Worm (Caenorhabditis elegans) whole organism, L2 larva: ENCODE data around the gene R09F10.3.

ENCODE experiments used
- C34F6.9 ChIP-seq: fragments of 150-350 bp; optimal IDR thresholded peaks from 2 replicates; lab custom pipeline; 2014; ENCODE audit warnings: missing biosample characterization, missing genetic modification characterization
- F13H6.1 ChIP-seq: sonication (generic microtip); optimal IDR thresholded peaks from 2 replicates; lab custom pipeline; 2016; ENCODE audit warnings: missing genetic modification characterization, missing compliant biosample characterization
- Y55F3AM.14 ChIP-seq: fragments of 200-800 bp; sonication (Bioruptor generic); optimal IDR thresholded peaks from 2 replicates; lab custom pipeline; 2018; ENCODE audit warnings: mild to moderate bottlenecking, missing genetic modification characterization, missing compliant biosample characterization
- ama-1 ChIP-seq: fragments of 150-350 bp; optimal IDR thresholded peaks from 2 replicates; lab custom pipeline; 2018; ENCODE audit warnings: inconsistent platforms
- blmp-1 ChIP-seq: sonication (generic microtip); optimal IDR thresholded peaks from 2 replicates; lab custom pipeline; 2017; ENCODE audit warnings: missing genetic modification characterization, mild to moderate bottlenecking, missing compliant biosample characterization, antibody characterized with exemption, moderate library complexity; ENCODE audit not compliant: insufficient read depth
- crh-2 ChIP-seq: sonication (generic microtip); optimal IDR thresholded peaks from 2 replicates; lab custom pipeline; 2017; ENCODE audit warnings: missing biosample characterization, missing genetic modification characterization
- egl-27 ChIP-seq: sonication (generic microtip); optimal IDR thresholded peaks from 3 replicates; lab custom pipeline; 2017; ENCODE audit warnings: missing biosample characterization, missing genetic modification reagents, missing genetic modification characterization
- elt-1 ChIP-seq: fragments of 150-350 bp; optimal IDR thresholded peaks from 2 replicates; lab custom pipeline; 2014; ENCODE audit warnings: missing biosample characterization, missing genetic modification characterization
- elt-3 ChIP-seq: sonication (generic microtip); optimal IDR thresholded peaks from 2 replicates; lab custom pipeline; 2017; ENCODE audit warnings: missing biosample characterization, missing genetic modification characterization
- fos-1 ChIP-seq: fragments of 150-350 bp; optimal IDR thresholded peaks from 2 replicates; lab custom pipeline; 2014; ENCODE audit warnings: missing biosample characterization, missing genetic modification characterization
- gmeb-1 ChIP-seq: fragments of 150-350 bp; optimal IDR thresholded peaks from 2 replicates; lab custom pipeline; 2014; ENCODE audit warnings: missing biosample characterization, missing genetic modification characterization
- lin-13 ChIP-seq: fragments of 150-350 bp; optimal IDR thresholded peaks from 2 replicates; lab custom pipeline; 2014; ENCODE audit warnings: missing biosample characterization, missing genetic modification reagents, missing genetic modification characterization
- lin-39 ChIP-seq: fragments of 150-350 bp; optimal IDR thresholded peaks from 2 replicates; lab custom pipeline; 2014; ENCODE audit warnings: missing biosample characterization, missing genetic modification reagents, missing genetic modification characterization
- lsy-2 ChIP-seq, 2 experiments: fragments of 150-350 bp in 1 of 2; sonication (generic microtip) in 1 of 2; optimal IDR thresholded peaks; 2 replicates each; lab custom pipeline; 2014 to 2017; ENCODE audit warnings: missing biosample characterization in 2 of 2, missing genetic modification characterization in 2 of 2
- mab-5 ChIP-seq: fragments of 150-350 bp; optimal IDR thresholded peaks from 2 replicates; lab custom pipeline; 2014; ENCODE audit warnings: missing biosample characterization, missing genetic modification characterization
- nhr-10 ChIP-seq: sonication (generic microtip); optimal IDR thresholded peaks from 2 replicates; lab custom pipeline; 2017; ENCODE audit warnings: missing biosample characterization, missing genetic modification characterization
- nhr-12 ChIP-seq: fragments of 150-350 bp; optimal IDR thresholded peaks from 2 replicates; lab custom pipeline; 2014; ENCODE audit warnings: missing biosample characterization, missing genetic modification characterization
- nhr-21 ChIP-seq: fragments of 150-350 bp; optimal IDR thresholded peaks from 2 replicates; lab custom pipeline; 2014; ENCODE audit warnings: missing biosample characterization, missing genetic modification characterization
- nhr-23 ChIP-seq: fragments of 150-350 bp; optimal IDR thresholded peaks from 2 replicates; lab custom pipeline; 2014; ENCODE audit warnings: missing biosample characterization, missing genetic modification reagents, missing genetic modification characterization
- nhr-25 ChIP-seq: fragments of 150-350 bp; sonication (generic microtip); optimal IDR thresholded peaks from 3 replicates; lab custom pipeline; 2014; ENCODE audit warnings: missing biosample characterization, missing genetic modification characterization
- nhr-6 ChIP-seq: fragments of 150-350 bp; optimal IDR thresholded peaks from 2 replicates; lab custom pipeline; 2014; ENCODE audit warnings: missing biosample characterization, missing genetic modification characterization
- nhr-77 ChIP-seq: fragments of 150-350 bp; optimal IDR thresholded peaks from 2 replicates; lab custom pipeline; 2014; ENCODE audit warnings: missing biosample characterization, missing genetic modification characterization
- peb-1 ChIP-seq: fragments of 150-350 bp; optimal IDR thresholded peaks from 2 replicates; lab custom pipeline; 2014; ENCODE audit warnings: missing biosample characterization, missing genetic modification characterization
- skn-1 ChIP-seq: sonication (generic microtip); optimal IDR thresholded peaks from 2 replicates; lab custom pipeline; 2017; ENCODE audit warnings: missing biosample characterization, missing genetic modification characterization
- sma-3 ChIP-seq: sonication (generic microtip); optimal IDR thresholded peaks from 2 replicates; lab custom pipeline; 2016; ENCODE audit warnings: missing genetic modification reagents, missing genetic modification characterization, missing compliant biosample characterization
- unc-39 ChIP-seq: fragments of 150-350 bp; optimal IDR thresholded peaks from 2 replicates; lab custom pipeline; 2014; ENCODE audit warnings: missing biosample characterization, missing genetic modification characterization
- unc-55 ChIP-seq: fragments of 150-350 bp; sonication (generic microtip); optimal IDR thresholded peaks from 3 replicates; lab custom pipeline; 2014; ENCODE audit warnings: missing biosample characterization, missing genetic modification reagents, missing genetic modification characterization
- unc-62 ChIP-seq: fragments of 150-350 bp; optimal IDR thresholded peaks from 2 replicates; lab custom pipeline; 2014; ENCODE audit warnings: missing biosample characterization, missing genetic modification reagents, missing genetic modification characterization
- zag-1 ChIP-seq: fragments of 150-350 bp; optimal IDR thresholded peaks from 2 replicates; lab custom pipeline; 2014; ENCODE audit warnings: missing biosample characterization, missing genetic modification characterization
- ztf-1 ChIP-seq: fragments of 200-800 bp; sonication (Bioruptor generic); conservative IDR thresholded peaks from 2 replicates; pipeline ENCODE4 v1.3.6; 2022; ENCODE audit warnings: missing genetic modification characterization, missing compliant biosample characterization
- ztf-11 ChIP-seq: sonication (generic microtip); optimal IDR thresholded peaks from 2 replicates; lab custom pipeline; 2017; ENCODE audit warnings: missing biosample characterization, missing genetic modification characterization
- ztf-4 ChIP-seq: fragments of 150-350 bp; optimal IDR thresholded peaks from 2 replicates; lab custom pipeline; 2014; ENCODE audit warnings: missing biosample characterization, missing genetic modification characterization

R09F10.3 gene

ce11 chrX:8286740-8287299 is 7.6 kb upstream of the R09F10.3 start, which contains the start of gene sec-16A.2 (continued):
- peak; percentile 66 for TF ChIP-seq C34F6.9
- TF ChIP-seq ztf-4 (tag; lab: Kevin White, UChicago) = no peak
- no peak for TF ChIP-seq ama-1 (lab: Kevin White, UChicago)
- no peak for TF ChIP-seq Y55F3AM.14 (GFP tag; lab: Kevin White, UChicago)
- TF ChIP-seq F13H6.1 (tag; lab: Kevin White, UChicago) = peak; percentile 67
- TF ChIP-seq, all 48 proteins: peak for 16

DNA sequence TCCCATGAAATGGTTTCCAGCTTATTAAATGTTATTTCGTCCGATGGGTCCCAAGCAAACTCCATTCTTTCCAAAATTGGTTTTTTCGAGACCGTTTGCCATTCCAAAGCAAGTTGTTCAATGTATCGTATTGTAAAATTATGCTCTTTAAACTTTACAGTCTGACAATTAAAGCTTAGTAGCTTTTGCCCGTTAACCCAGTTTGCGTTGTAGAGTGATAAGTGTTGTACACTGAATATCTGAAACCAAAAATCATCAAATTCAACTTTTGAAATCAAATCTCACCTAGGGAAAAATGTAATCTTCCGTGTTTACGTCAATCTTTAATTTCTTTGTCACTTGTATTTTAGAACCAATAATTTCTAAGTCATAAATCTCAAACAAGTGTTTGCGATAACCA is 2.9 kb downstream of the R09F10.3 start:
- TF ChIP-seq gmeb-1 (tag; lab: Kevin White, UChicago) = no peak
- no peak for TF ChIP-seq nhr-77 (tag; lab: Kevin White, UChicago)
- no peak for TF ChIP-seq ztf-4 (tag; lab: Kevin White, UChicago)
- TF ChIP-seq nhr-10 (tag; lab: Kevin White, UChicago) = no peak
- no peak for TF ChIP-seq skn-1
- TF ChIP-seq nhr-23 (tag; lab: Kevin White, UChicago) = no peak
- TF ChIP-seq mab-5 (tag; lab: Kevin White, UChicago) = no peak
- TF ChIP-seq ztf-11 (tag; lab: Kevin White, UChicago) = no peak
- TF ChIP-seq unc-39 (tag; lab: Kevin White, UChicago) = no peak
- TF ChIP-seq unc-55 = no peak
- TF ChIP-seq egl-27 (tag; lab: Kevin White, UChicago) = no peak
- TF ChIP-seq lin-13 (GFP tag; lab: Kevin White, UChicago) = no peak
- no peak for TF ChIP-seq nhr-25 (tag; lab: Kevin White, UChicago)

- no peak for TF ChIP-seq lin-39 (tag; lab: Kevin White, UChicago)
These were observed 5.1 kb downstream of the R09F10.3 start, which contains the start of gene ced-13 for ce11 chrX:8299554-8299953. Gene ced-13 (minus strand): TSS chrX:8299654.

DNA sequence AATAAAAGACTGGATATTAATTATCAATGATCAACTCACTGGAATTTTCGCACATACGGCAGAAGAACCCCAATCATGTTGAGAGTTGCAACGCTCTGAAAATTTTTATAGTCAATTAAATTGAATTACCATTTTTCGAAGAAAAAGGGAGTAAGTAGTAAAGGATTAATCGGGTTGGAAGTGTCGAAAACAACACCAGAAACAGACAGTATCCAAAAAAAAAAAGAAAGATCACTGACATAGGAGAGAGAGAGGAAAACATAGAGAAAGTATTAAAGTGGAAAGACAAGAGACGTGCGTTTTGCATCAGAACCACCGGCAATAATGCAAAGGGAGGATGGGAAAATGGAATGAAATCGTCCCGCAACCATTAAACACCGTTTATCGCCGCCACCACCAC is 7.9 kb downstream of the R09F10.3 start, which contains the start of gene inx-5:
inx-5 (minus strand) TSS at position 101 of the 400 bp plus-strand sequence.
- no peak for TF ChIP-seq elt-3
- no peak for TF ChIP-seq mab-5 (tag; lab: Kevin White, UChicago)
- no peak for TF ChIP-seq ama-1 (lab: Kevin White, UChicago)
- TF ChIP-seq peb-1 (tag; lab: Kevin White, UChicago) = no peak
- no peak for TF ChIP-seq lin-39 (tag; lab: Kevin White, UChicago)
- TF ChIP-seq unc-55 = no peak
- TF ChIP-seq nhr-12 (tag; lab: Kevin White, UChicago) = no peak
- TF ChIP-seq C34F6.9 = no peak
- no peak for TF ChIP-seq elt-1 (tag; lab: Kevin White, UChicago)
- no peak for TF ChIP-seq crh-2 (tag; lab: Kevin White, UChicago)
- TF ChIP-seq ztf-1 (GFP tag; lab: Robert Waterston, UW) = no peak
- TF ChIP-seq nhr-21 (tag; lab: Kevin White, UChicago) = no peak
- no peak for TF ChIP-seq ztf-4 (tag; lab: Kevin White, UChicago)
- no peak for TF ChIP-seq gmeb-1 (tag; lab: Kevin White, UChicago)
- TF ChIP-seq unc-62 (GFP tag; lab: Kevin White, UChicago) = no peak
- no peak for TF ChIP-seq blmp-1
- TF ChIP-seq zag-1 (tag; lab: Kevin White, UChicago) = no peak
- TF ChIP-seq unc-39 (tag; lab: Kevin White, UChicago) = no peak
- no peak for TF ChIP-seq lsy-2 (tag; optimal IDR thresholded peaks at IDR 0.05; lab: Kevin White, UChicago)

DNA sequence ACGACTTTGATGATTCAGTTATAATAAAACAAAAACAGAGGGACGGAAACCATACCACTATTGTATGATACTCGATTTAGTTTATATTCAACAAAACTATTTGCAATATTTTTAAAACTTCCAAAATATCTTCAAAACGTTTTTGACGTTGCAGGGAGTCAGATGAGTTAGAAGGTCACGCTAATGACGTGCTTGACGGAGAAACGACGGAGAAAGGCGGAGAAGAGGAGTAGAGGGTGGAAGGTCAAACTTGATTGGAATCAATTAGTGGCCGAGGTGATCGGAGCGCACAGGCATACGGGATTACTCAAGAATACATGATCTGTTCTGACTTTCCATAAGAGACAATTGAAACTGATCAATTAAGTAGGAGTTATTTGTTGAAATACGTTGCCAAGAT is 8.4 kb downstream of the R09F10.3 start:
- TF ChIP-seq ztf-4 (tag; lab: Kevin White, UChicago) (no peak), sma-3 (GFP tag; lab: Kevin White, UChicago) (no peak), gmeb-1 (tag; lab: Kevin White, UChicago) (no peak), nhr-6 (tag; lab: Kevin White, UChicago) (no peak), ztf-11 (tag; lab: Kevin White, UChicago) (no peak), Y55F3AM.14 (GFP tag; lab: Kevin White, UChicago) (no peak), nhr-25 (tag; lab: Kevin White, UChicago) (peak; percentile 39), fos-1 (tag; lab: Kevin White, UChicago) (no peak), nhr-23 (tag; lab: Kevin White, UChicago) (no peak)
